Fruit fly (Drosophila melanogaster) whole organism, embryonic: ENCODE results near the gene sick.

Experiments used
- Abd-B ChIP-seq: fragments of 200-800 bp; sonication (Bioruptor generic); optimal IDR thresholded peaks from 2 replicates; lab custom pipeline; 2018; ENCODE audit warnings: missing biosample characterization, mild to moderate bottlenecking, missing genetic modification characterization, moderate library complexity
- Adf1 ChIP-seq: fragments of 200-800 bp; sonication (Bioruptor generic); IDR thresholded peaks from 2 replicates; pipeline ENCODE4 v1.3.6; 2022; ENCODE audit warnings: missing biosample characterization, missing genetic modification characterization
- BtbVII ChIP-seq: fragments of 200-800 bp; sonication (Bioruptor generic); optimal IDR thresholded peaks from 3 replicates; lab custom pipeline; 2017; ENCODE audit warnings: missing biosample characterization, mild to moderate bottlenecking, missing genetic modification characterization
- CG10959 ChIP-seq: fragments of 200-800 bp; sonication (Bioruptor generic); IDR thresholded peaks from 2 replicates; pipeline ENCODE4 v1.3.6; 2022; ENCODE audit warnings: missing biosample characterization, missing genetic modification characterization
- CG11085 ChIP-seq: fragments of 200-800 bp; sonication (Bioruptor generic); IDR thresholded peaks from 2 replicates; pipeline ENCODE4 v1.3.6; 2022; ENCODE audit warnings: missing biosample characterization, missing genetic modification characterization
- CG12659 ChIP-seq: fragments of 200-800 bp; sonication (Bioruptor generic); optimal IDR thresholded peaks from 3 replicates; lab custom pipeline; 2017; ENCODE audit warnings: mild to moderate bottlenecking, missing biosample characterization, missing genetic modification reagents, missing genetic modification characterization
- CG13287 ChIP-seq: fragments of 200-800 bp; sonication (Bioruptor generic); IDR thresholded peaks from 2 replicates; pipeline ENCODE4 v1.3.6; 2022; ENCODE audit warnings: missing biosample characterization, missing genetic modification characterization; ENCODE audit not compliant: partially characterized antibody
- CG13424 ChIP-seq: fragments of 200-800 bp; sonication (Bioruptor generic); optimal IDR thresholded peaks from 2 replicates; lab custom pipeline; 2019; ENCODE audit warnings: missing biosample characterization, mild to moderate bottlenecking, missing genetic modification characterization, moderate library complexity
- CG14965 ChIP-seq: fragments of 200-800 bp; sonication (Bioruptor generic); optimal IDR thresholded peaks from 2 replicates; lab custom pipeline; 2016; ENCODE audit warnings: missing biosample characterization, missing genetic modification characterization, borderline replicate concordance
- CG15011 ChIP-seq: fragments of 200-800 bp; sonication (Bioruptor generic); optimal IDR thresholded peaks from 3 replicates; lab custom pipeline; 2018; ENCODE audit warnings: missing biosample characterization, mild to moderate bottlenecking, missing genetic modification characterization
- CG15073 ChIP-seq: fragments of 200-800 bp; sonication (Bioruptor generic); optimal IDR thresholded peaks from 2 replicates; lab custom pipeline; 2016; ENCODE audit warnings: missing biosample characterization, missing genetic modification characterization
- CG15696 ChIP-seq: fragments of 200-800 bp; sonication (Bioruptor generic); optimal IDR thresholded peaks from 2 replicates; lab custom pipeline; 2019; ENCODE audit warnings: missing biosample characterization, mild to moderate bottlenecking, missing genetic modification characterization, moderate library complexity
- CG17186 ChIP-seq: fragments of 200-800 bp; sonication (Bioruptor generic); optimal IDR thresholded peaks from 3 replicates; lab custom pipeline; 2017; ENCODE audit warnings: missing biosample characterization, missing genetic modification reagents, missing genetic modification characterization
- CG17361 ChIP-seq: fragments of 200-800 bp; sonication (Bioruptor generic); IDR thresholded peaks from 3 replicates; pipeline ENCODE4 v1.3.6; 2022; ENCODE audit warnings: missing biosample characterization, missing genetic modification characterization
- CG18262 ChIP-seq: fragments of 200-800 bp; optimal IDR thresholded peaks from 3 replicates; lab custom pipeline; 2019; ENCODE audit warnings: missing biosample characterization, mild to moderate bottlenecking, missing genetic modification characterization, moderate library complexity
- CG34376 ChIP-seq: fragments of 200-800 bp; sonication (Bioruptor generic); optimal IDR thresholded peaks from 2 replicates; lab custom pipeline; 2018; ENCODE audit warnings: missing biosample characterization, mild to moderate bottlenecking, missing genetic modification characterization
- CG3838 ChIP-seq: fragments of 200-800 bp; sonication (Bioruptor generic); optimal IDR thresholded peaks from 3 replicates; lab custom pipeline; 2016; ENCODE audit warnings: missing biosample characterization, missing genetic modification characterization
- CG42726 ChIP-seq: fragments of 200-800 bp; sonication (Bioruptor generic); IDR thresholded peaks from 2 replicates; pipeline ENCODE4 v1.3.6; 2022; ENCODE audit warnings: missing biosample characterization, missing genetic modification characterization; ENCODE audit not compliant: partially characterized antibody
- CG43689 ChIP-seq: fragments of 200-800 bp; sonication (Bioruptor generic); IDR thresholded peaks from 2 replicates; pipeline ENCODE4 v1.3.6; 2022; ENCODE audit warnings: missing biosample characterization, missing genetic modification characterization
- CG4820 ChIP-seq: fragments of 200-800 bp; sonication (Bioruptor generic); optimal IDR thresholded peaks from 3 replicates; lab custom pipeline; 2016; ENCODE audit warnings: missing biosample characterization, missing genetic modification characterization
- CG7928 ChIP-seq: fragments of 200-800 bp; sonication (Bioruptor generic); optimal IDR thresholded peaks from 2 replicates; lab custom pipeline; 2017; ENCODE audit warnings: missing biosample characterization, mild to moderate bottlenecking, missing genetic modification characterization
- CG7987 ChIP-seq: fragments of 200-800 bp; sonication (Bioruptor generic); optimal IDR thresholded peaks from 2 replicates; lab custom pipeline; 2018; ENCODE audit warnings: missing biosample characterization, mild to moderate bottlenecking, missing genetic modification characterization, moderate library complexity
- CG8944 ChIP-seq: fragments of 200-800 bp; sonication (Bioruptor generic); optimal IDR thresholded peaks from 3 replicates; lab custom pipeline; 2016; ENCODE audit warnings: missing biosample characterization, missing genetic modification characterization
- CG9215 ChIP-seq: fragments of 200-800 bp; sonication (Bioruptor generic); IDR thresholded peaks from 2 replicates; pipeline ENCODE4 v1.3.6; 2022; ENCODE audit warnings: missing biosample characterization, missing genetic modification characterization
- Doc2 ChIP-seq: fragments of 200-800 bp; sonication (Bioruptor generic); IDR thresholded peaks from 2 replicates; pipeline ENCODE4 v1.3.6; 2022; ENCODE audit warnings: missing biosample characterization, missing genetic modification characterization
- HmgD ChIP-seq: fragments of 200-800 bp; sonication (Bioruptor generic); optimal IDR thresholded peaks from 3 replicates; lab custom pipeline; 2016; ENCODE audit warnings: missing biosample characterization, missing genetic modification characterization
- MTF-1 ChIP-seq: fragments of 200-800 bp; sonication (Bioruptor generic); optimal IDR thresholded peaks from 2 replicates; lab custom pipeline; 2018; ENCODE audit warnings: missing biosample characterization, mild to moderate bottlenecking, missing genetic modification characterization, borderline replicate concordance
- Myb ChIP-seq: fragments of 200-800 bp; sonication (Bioruptor generic); optimal IDR thresholded peaks from 2 replicates; lab custom pipeline; 2016; ENCODE audit warnings: missing biosample characterization, missing genetic modification characterization
- aop ChIP-seq: fragments of 200-800 bp; sonication (Bioruptor generic); IDR thresholded peaks from 2 replicates; pipeline ENCODE4 v1.3.6; 2022; ENCODE audit warnings: missing biosample characterization, missing genetic modification characterization
- bsh ChIP-seq, 2 experiments: fragments of 200-800 bp; sonication (Bioruptor generic); optimal IDR thresholded peaks; 2 replicates each; lab custom pipeline; 2017 to 2018; ENCODE audit warnings: mild to moderate bottlenecking in 2 of 2, missing biosample characterization in 2 of 2, missing genetic modification characterization in 2 of 2, moderate library complexity in 1 of 2
- cato ChIP-seq: fragments of 200-800 bp; sonication (Bioruptor generic); optimal IDR thresholded peaks from 2 replicates; lab custom pipeline; 2016; ENCODE audit warnings: missing biosample characterization, missing genetic modification characterization, borderline replicate concordance
- esg ChIP-seq: fragments of 200-800 bp; sonication (Bioruptor generic); conservative IDR thresholded peaks from 2 replicates; pipeline ENCODE4 v1.3.6; 2022; ENCODE audit warnings: missing biosample characterization, missing genetic modification characterization
- ham ChIP-seq: fragments of 200-800 bp; sonication (Bioruptor generic); IDR thresholded peaks from 2 replicates; pipeline ENCODE4 v1.3.6; 2022; ENCODE audit warnings: missing biosample characterization, missing genetic modification characterization
- her ChIP-seq: fragments of 200-800 bp; sonication (Bioruptor generic); optimal IDR thresholded peaks from 2 replicates; lab custom pipeline; 2016; ENCODE audit warnings: missing biosample characterization, missing genetic modification characterization
- klu ChIP-seq: fragments of 200-800 bp; sonication (Bioruptor generic); IDR thresholded peaks from 2 replicates; pipeline ENCODE4 v1.3.6; 2022; ENCODE audit warnings: missing biosample characterization, missing genetic modification characterization
- mld ChIP-seq: fragments of 200-800 bp; sonication (Bioruptor generic); IDR thresholded peaks from 3 replicates; pipeline ENCODE4 v1.3.6; 2022; ENCODE audit warnings: missing biosample characterization, missing genetic modification characterization; ENCODE audit not compliant: partially characterized antibody
- nerfin-1 ChIP-seq: fragments of 200-800 bp; sonication (Bioruptor generic); optimal IDR thresholded peaks from 3 replicates; lab custom pipeline; 2019; ENCODE audit warnings: missing biosample characterization, mild to moderate bottlenecking, missing genetic modification characterization, moderate library complexity
- pan ChIP-seq, 4 experiments: fragments of >200 bp in 3 of 4; fragments of 200-800 bp in 1 of 4; sonication (Bioruptor generic) in 1 of 4; optimal IDR thresholded peaks in 3 of 4; IDR thresholded peaks in 1 of 4; 2 replicates each; pipeline versions ENCODE4 v1.3.6 to Lab custom; 2017 to 2022; ENCODE audit warnings: missing biosample characterization in 2 of 4, missing genetic modification characterization in 2 of 4, mixed read lengths in 1 of 4
- pb ChIP-seq: fragments of 200-800 bp; sonication (Bioruptor generic); optimal IDR thresholded peaks from 3 replicates; lab custom pipeline; 2016; ENCODE audit warnings: missing biosample characterization, missing genetic modification characterization
- pfk ChIP-seq: fragments of 200-800 bp; sonication (Bioruptor generic); optimal IDR thresholded peaks from 2 replicates; lab custom pipeline; 2018; ENCODE audit warnings: missing biosample characterization, mild to moderate bottlenecking, missing genetic modification characterization, moderate library complexity
- phol ChIP-seq: fragments of 200-800 bp; sonication (Bioruptor generic); optimal IDR thresholded peaks from 3 replicates; lab custom pipeline; 2018; ENCODE audit warnings: missing biosample characterization, mild to moderate bottlenecking, missing genetic modification characterization, moderate library complexity
- pita ChIP-seq: fragments of 200-800 bp; sonication (Bioruptor generic); optimal IDR thresholded peaks from 2 replicates; lab custom pipeline; 2017; ENCODE audit warnings: missing biosample characterization, mild to moderate bottlenecking, missing genetic modification characterization
- pum ChIP-seq: fragments of 200-800 bp; sonication (Bioruptor generic); optimal IDR thresholded peaks from 2 replicates; lab custom pipeline; 2016; ENCODE audit warnings: missing biosample characterization, missing genetic modification characterization
- seq ChIP-seq: fragments of 200-800 bp; sonication (Bioruptor generic); IDR thresholded peaks from 2 replicates; pipeline ENCODE4 v1.3.6; 2022; ENCODE audit warnings: missing biosample characterization, missing genetic modification characterization
- stwl ChIP-seq: fragments of 200-800 bp; sonication (Bioruptor generic); optimal IDR thresholded peaks from 3 replicates; lab custom pipeline; 2018; ENCODE audit warnings: missing biosample characterization, mild to moderate bottlenecking, missing genetic modification characterization, moderate library complexity
- sug ChIP-seq: fragments of 200-800 bp; optimal IDR thresholded peaks from 2 replicates; lab custom pipeline; 2019; ENCODE audit warnings: missing biosample characterization, mild to moderate bottlenecking, missing genetic modification characterization, moderate library complexity
- vvl ChIP-seq: fragments of 200-800 bp; sonication (Bioruptor generic); IDR thresholded peaks from 2 replicates; pipeline ENCODE4 v1.3.6; 2022; ENCODE audit warnings: missing biosample characterization, missing genetic modification characterization
- zen2 ChIP-seq: fragments of 200-800 bp; sonication (Bioruptor generic); IDR thresholded peaks from 3 replicates; pipeline ENCODE4 v1.3.6; 2022; ENCODE audit warnings: missing biosample characterization, missing genetic modification characterization; ENCODE audit not compliant: partially characterized antibody
- zf30C ChIP-seq: fragments of 200-800 bp; sonication (Bioruptor generic); optimal IDR thresholded peaks from 3 replicates; lab custom pipeline; 2018; ENCODE audit warnings: missing biosample characterization, mild to moderate bottlenecking, missing genetic modification characterization
- zfh2 ChIP-seq: fragments of 200-800 bp; sonication (Bioruptor generic); optimal IDR thresholded peaks from 2 replicates; lab custom pipeline; 2016; ENCODE audit warnings: missing biosample characterization, missing genetic modification characterization

Gene sick

dm6 chr2L:19930102-19930501 lies 133.9 kb downstream of the sick start (continued):
- TF ChIP-seq zfh2 (GFP tag; lab: Kevin White, UChicago) (no peak), CG17361 (GFP tag; lab: Robert Waterston, UW) (peak; percentile 54; the same call in 1 of the 3 replicates), seq (GFP tag; lab: Robert Waterston, UW) (no peak), BtbVII (GFP tag; lab: Kevin White, UChicago) (peak; percentile 29), esg (GFP tag; lab: Robert Waterston, UW) (0 out of 2 replicates have a peak, but pooled peaks have one; percentile 20), pita (GFP tag; lab: Kevin White, UChicago) (no peak), Abd-B (GFP tag; lab: Kevin White, UChicago) (peak; percentile 45), vvl (GFP tag; lab: Robert Waterston, UW) (peak; percentile 59), CG43689 (no peak), pfk (no peak), CG10959 (GFP tag; lab: Robert Waterston, UW) (no peak), CG12659 (GFP tag; lab: Kevin White, UChicago) (peak; percentile 29), stwl (tag; lab: Kevin White, UChicago) (no peak), CG11085 (GFP tag; lab: Robert Waterston, UW) (no peak), pan (optimal IDR thresholded peaks at IDR 0.05; lab: Kevin White, UChicago) (no peak), pan (GFP tag; optimal IDR thresholded peaks at IDR 0.05 in 1 of 2, IDR thresholded peaks at IDR 0.05 in 1 of 2) (peak in 1 of 2 experiments; percentile 48), mld (no peak), HmgD (GFP tag; lab: Kevin White, UChicago) (no peak), CG34376 (GFP tag; lab: Kevin White, UChicago) (no peak), CG15073 (no peak), MTF-1 (GFP tag; lab: Kevin White, UChicago) (no peak), CG4820 (no peak), sug (no peak), CG7987 (GFP tag; lab: Kevin White, UChicago) (no peak), CG17186 (GFP tag; lab: Kevin White, UChicago) (no peak), CG18262 (tag; lab: Kevin White, UChicago) (no peak), CG8944 (no peak), CG42726 (GFP tag; lab: Robert Waterston, UW) (no peak), her (GFP tag; lab: Kevin White, UChicago) (no peak), nerfin-1 (no peak), Myb (GFP tag; lab: Kevin White, UChicago) (no peak), CG13424 (peak; percentile 57), CG13287 (GFP tag; lab: Robert Waterston, UW) (no peak), zen2 (no peak), CG15011 (GFP tag; lab: Kevin White, UChicago) (peak; percentile 21), CG7928 (GFP tag; lab: Kevin White, UChicago) (no peak), zf30C (no peak), pum (no peak), cato (GFP tag; lab: Kevin White, UChicago) (no peak), pb (GFP tag; lab: Kevin White, UChicago) (no peak), Adf1 (GFP tag; lab: Robert Waterston, UW) (no peak), Doc2 (GFP tag; lab: Robert Waterston, UW) (no peak), bsh (GFP tag; optimal IDR thresholded peaks at IDR 0.05; lab: Kevin White, UChicago) (peak in 1 of 2 experiments; percentile 54), aop (GFP tag; lab: Robert Waterston, UW) (no peak), ham (GFP tag; lab: Robert Waterston, UW) (no peak), CG14965 (GFP tag; lab: Kevin White, UChicago) (no peak), CG9215 (GFP tag; lab: Robert Waterston, UW) (no peak), CG15696 (tag; lab: Kevin White, UChicago) (no peak), CG3838 (GFP tag; lab: Kevin White, UChicago) (no peak), klu (no peak), phol (tag; lab: Kevin White, UChicago) (peak; percentile 55)
